Worm (Caenorhabditis elegans): ENCODE data around the gene fbxa-81.

Gene fbxa-81

DNA sequence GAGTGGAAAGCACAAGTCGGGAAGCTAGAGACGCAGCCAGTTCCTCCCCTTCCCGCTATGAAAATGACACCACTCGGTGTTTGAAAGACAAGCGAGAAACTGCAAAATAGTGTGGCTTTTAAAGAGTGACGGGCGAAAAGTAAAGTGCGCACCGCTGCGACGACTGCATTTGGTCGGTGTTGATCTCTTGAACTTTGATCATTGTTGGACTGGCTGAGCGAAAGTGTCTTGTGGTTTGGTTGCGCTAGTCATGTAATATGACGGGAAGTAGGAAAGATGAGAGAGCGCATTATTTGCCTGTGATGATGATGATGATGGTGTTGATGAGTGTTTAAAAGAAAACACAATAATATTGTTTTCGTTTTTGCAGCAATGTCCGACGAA is 18.4 kb upstream of the fbxa-81 start (continued):
- no peak for TF ChIP-seq lin-11 (tag; optimal IDR thresholded peaks at IDR 0.05)

ce11 chrX:14559519-14560296 is 17.8 kb upstream of the fbxa-81 start:
- TF ChIP-seq hlh-15 (tag; optimal IDR thresholded peaks at IDR 0.05) (no peak), unc-42 (tag; optimal IDR thresholded peaks at IDR 0.05) (peak; percentile 75), ceh-24 (tag; optimal IDR thresholded peaks at IDR 0.05) (no peak), dmd-4 (tag; optimal IDR thresholded peaks at IDR 0.05; ENCODE audit: borderline replicate concordance) (no peak), elt-2 (tag; optimal IDR thresholded peaks at IDR 0.05) (no peak), npax-4 (tag; optimal IDR thresholded peaks at IDR 0.05) (no peak), unc-3 (GFP tag; conservative IDR thresholded peaks at IDR 0.05) (no peak), unc-3 (tag; optimal IDR thresholded peaks at IDR 0.05) (peak; percentile 49), pax-1 (tag; optimal IDR thresholded peaks at IDR 0.05) (no peak), C38D4.7 (GFP tag; optimal IDR thresholded peaks at IDR 0.05) (no peak), ceh-18 (tag; optimal IDR thresholded peaks at IDR 0.05) (no peak), ceh-9 (tag; optimal IDR thresholded peaks at IDR 0.05) (no peak), ref-2 (tag; optimal IDR thresholded peaks at IDR 0.05) (no peak)

- TF ChIP-seq K02D7.2 (tag; optimal IDR thresholded peaks at IDR 0.05), result no peak
- TF ChIP-seq nfya-1 (tag; optimal IDR thresholded peaks at IDR 0.05), result peak; percentile 4
Measured at ce11 chrX:14559084-14559483, 17.2 kb upstream of the fbxa-81 start.

DNA sequence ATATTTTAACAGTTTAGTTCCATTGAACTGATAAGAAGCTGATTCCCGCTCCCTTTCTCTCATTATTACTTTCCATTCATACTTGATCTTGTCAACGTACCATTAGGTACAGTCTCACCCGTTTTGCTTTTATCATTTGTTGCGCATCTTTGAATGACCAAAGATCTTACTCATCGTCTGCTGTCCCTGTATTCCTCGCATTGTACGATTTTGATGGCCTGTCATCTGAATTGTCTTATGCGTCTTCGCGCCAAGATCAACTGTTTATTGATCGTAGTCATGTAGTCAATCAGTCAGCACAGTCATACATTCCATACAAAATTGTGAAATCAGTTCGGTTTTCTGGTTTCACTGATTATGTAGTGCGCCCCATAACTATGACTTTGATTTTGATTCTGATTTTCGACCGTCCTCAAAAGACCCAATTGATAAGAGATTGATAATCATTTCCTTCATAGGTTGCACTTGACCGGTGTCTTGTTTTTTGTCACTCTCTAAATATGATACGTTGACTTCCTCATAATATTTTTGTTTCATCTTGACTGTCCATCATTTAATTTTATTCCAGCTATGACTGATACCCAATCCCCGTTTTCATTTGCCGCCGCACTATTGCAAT is 16.2 kb upstream of the fbxa-81 start, which contains the start of gene nhr-3:
Gene nhr-3, plus strand, starts transcription at position 569 of the 619 bp plus-strand sequence.
- TF ChIP-seq mec-3 (tag; optimal IDR thresholded peaks at IDR 0.05; ENCODE audit: borderline replicate concordance), result no peak
- no peak for TF ChIP-seq ceh-30 (tag; optimal IDR thresholded peaks at IDR 0.05)
- TF ChIP-seq syd-9 (tag; optimal IDR thresholded peaks at IDR 0.05), result no peak
- no peak for TF ChIP-seq nhr-11 (tag; optimal IDR thresholded peaks at IDR 0.05)
- TF ChIP-seq C08G9.2 (tag; optimal IDR thresholded peaks at IDR 0.05), result no peak
- no peak for TF ChIP-seq fax-1 (tag; optimal IDR thresholded peaks at IDR 0.05)
- TF ChIP-seq ceh-14 (tag; optimal IDR thresholded peaks at IDR 0.05), result no peak
- TF ChIP-seq ref-2 (tag; optimal IDR thresholded peaks at IDR 0.05), result no peak
- no peak for TF ChIP-seq dmd-4 (tag; optimal IDR thresholded peaks at IDR 0.05; ENCODE audit: borderline replicate concordance)
- TF ChIP-seq unc-86 (tag; optimal IDR thresholded peaks at IDR 0.05), result no peak
- no peak for TF ChIP-seq hlh-15 (tag; optimal IDR thresholded peaks at IDR 0.05)
- no peak for TF ChIP-seq pat-9 (tag; optimal IDR thresholded peaks at IDR 0.05)

ce11 chrX:14557352-14557935 is 15.6 kb upstream of the fbxa-81 start:
- TF ChIP-seq syd-9 (tag; optimal IDR thresholded peaks at IDR 0.05) (peak; percentile 49), ceh-14 (tag; optimal IDR thresholded peaks at IDR 0.05) (peak; percentile 4), gmeb-2 (tag; optimal IDR thresholded peaks at IDR 0.05) (no peak), hlh-6 (tag; optimal IDR thresholded peaks at IDR 0.05) (peak; percentile 52), elt-4 (tag; optimal IDR thresholded peaks at IDR 0.05) (no peak), elt-2 (tag; optimal IDR thresholded peaks at IDR 0.05) (no peak), ref-2 (tag; optimal IDR thresholded peaks at IDR 0.05) (peak; percentile 48), unc-3 (GFP tag; conservative IDR thresholded peaks at IDR 0.05) (no peak), unc-3 (tag; optimal IDR thresholded peaks at IDR 0.05) (no peak), ceh-34 (tag; optimal IDR thresholded peaks at IDR 0.05) (peak; percentile 8), ceh-31 (tag; optimal IDR thresholded peaks at IDR 0.05) (peak; percentile 45), pax-1 (tag; optimal IDR thresholded peaks at IDR 0.05) (no peak), C38D4.7 (GFP tag; optimal IDR thresholded peaks at IDR 0.05) (no peak), tbx-2 (tag; optimal IDR thresholded peaks at IDR 0.05) (peak; percentile 53), nhr-11 (tag; optimal IDR thresholded peaks at IDR 0.05) (no peak), mec-3 (tag; optimal IDR thresholded peaks at IDR 0.05; ENCODE audit: borderline replicate concordance) (no peak), ceh-30 (tag; optimal IDR thresholded peaks at IDR 0.05) (no peak), unc-42 (tag; optimal IDR thresholded peaks at IDR 0.05) (peak; percentile 42), hlh-30 (tag; optimal IDR thresholded peaks at IDR 0.05; ENCODE audit: insufficient read depth) (no peak), ceh-24 (tag; optimal IDR thresholded peaks at IDR 0.05) (no peak), odd-2 (tag; optimal IDR thresholded peaks at IDR 0.05) (no peak), eyg-1 (tag; optimal IDR thresholded peaks at IDR 0.05) (no peak), ahr-1 (tag; optimal IDR thresholded peaks at IDR 0.05) (no peak), ceh-2 (tag; optimal IDR thresholded peaks at IDR 0.05) (no peak), ceh-48 (tag; optimal IDR thresholded peaks at IDR 0.05) (peak; percentile 32), ceh-45 (GFP tag; IDR thresholded peaks at IDR 0.05) (no peak), T23F11.4 (GFP tag; optimal IDR thresholded peaks at IDR 0.05) (no peak), ceh-18 (tag; optimal IDR thresholded peaks at IDR 0.05) (peak; percentile 82), tbx-7 (tag; optimal IDR thresholded peaks at IDR 0.05) (no peak)

Data from whole organism, late embryonic.